Worm (Caenorhabditis elegans): ENCODE data around the gene let-756.

The let-756 gene

DNA sequence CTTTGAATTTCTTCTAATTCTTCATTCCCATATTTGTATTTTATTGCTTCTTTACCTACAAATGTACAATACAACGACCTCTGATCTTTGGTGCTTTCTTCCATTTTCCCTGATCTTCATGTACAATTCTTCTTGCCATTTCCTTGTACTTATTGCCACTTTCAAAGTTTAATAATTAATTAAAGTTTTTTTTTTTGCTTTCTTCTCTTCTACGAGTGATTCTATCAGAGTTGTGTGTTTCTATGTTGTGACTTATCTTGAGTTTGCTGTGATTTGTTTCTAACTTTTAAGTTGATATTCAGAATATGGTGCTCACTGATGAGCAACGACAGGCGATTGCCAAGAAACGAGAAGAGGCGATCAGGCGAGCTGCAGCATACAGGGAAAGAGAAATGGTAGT, 16.3 kb upstream of the let-756 start, which contains the start of gene smrc-1:
smrc-1 (plus strand) TSS at position 301 of the 400 bp plus-strand sequence.
- no peak for TF ChIP-seq ama-1 (optimal IDR thresholded peaks at IDR 0.05)
- no peak for TF ChIP-seq F49E8.2 (tag; optimal IDR thresholded peaks at IDR 0.05; ENCODE audit: borderline replicate concordance)
- TF ChIP-seq T26A8.4 (GFP tag; IDR thresholded peaks at IDR 0.05) = no peak
- TF ChIP-seq mdt-29 (GFP tag; IDR thresholded peaks at IDR 0.05) = no peak
- TF ChIP-seq spr-3 (GFP tag; optimal IDR thresholded peaks at IDR 0.05) = no peak
- no peak for TF ChIP-seq rbr-2 (tag; optimal IDR thresholded peaks at IDR 0.05)
- no peak for TF ChIP-seq ceh-62 (tag; optimal IDR thresholded peaks at IDR 0.05)
- TF ChIP-seq dmd-8 (GFP tag; IDR thresholded peaks at IDR 0.05) = no peak
- TF ChIP-seq Y105C5A.15 (GFP tag; IDR thresholded peaks at IDR 0.05) = no peak
- no peak for TF ChIP-seq fos-1 (tag; optimal IDR thresholded peaks at IDR 0.05)
- no peak for TF ChIP-seq gei-8 (GFP tag; optimal IDR thresholded peaks at IDR 0.05)
- TF ChIP-seq ceh-82 (tag; optimal IDR thresholded peaks at IDR 0.05) = no peak
- TF ChIP-seq zip-2 (tag; optimal IDR thresholded peaks at IDR 0.05) = no peak
- TF ChIP-seq lim-7 (GFP tag; IDR thresholded peaks at IDR 0.05) = no peak
- TF ChIP-seq pqm-1 (tag; optimal IDR thresholded peaks at IDR 0.05) = no peak
- TF ChIP-seq ZK337.2 (GFP tag; IDR thresholded peaks at IDR 0.05) = no peak
- TF ChIP-seq duxl-1 (tag; optimal IDR thresholded peaks at IDR 0.05; ENCODE audit: poor library complexity) = no peak
- no peak for TF ChIP-seq dve-1 (tag; optimal IDR thresholded peaks at IDR 0.05; ENCODE audit: insufficient read depth)
- no peak for TF ChIP-seq nhr-77 (tag; optimal IDR thresholded peaks at IDR 0.05)
- no peak for TF ChIP-seq nhr-6 (tag; optimal IDR thresholded peaks at IDR 0.05)

DNA sequence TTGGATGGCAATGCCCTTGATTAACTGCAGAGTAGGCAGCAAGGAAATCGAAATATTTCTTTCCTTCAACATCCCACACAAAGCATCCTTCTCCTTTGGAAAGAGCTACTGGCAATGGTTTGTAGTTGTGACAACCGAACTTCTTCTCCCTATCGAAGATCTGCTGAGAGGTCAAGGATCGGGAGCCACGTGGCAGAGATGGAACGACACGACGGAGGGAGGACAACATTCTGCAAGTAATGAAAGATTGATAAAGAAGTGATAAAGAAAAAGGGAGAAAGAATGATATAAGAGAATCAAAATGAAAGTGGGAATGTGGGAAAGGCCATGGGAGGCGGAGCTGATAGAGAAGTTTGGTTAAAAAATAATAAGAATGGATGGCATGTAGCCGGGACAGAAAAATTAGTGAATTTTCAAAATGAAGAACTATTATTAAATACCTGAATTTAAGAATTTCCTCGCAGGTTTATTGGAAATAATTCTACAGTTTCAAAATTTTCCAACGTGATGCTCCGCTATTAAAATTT, 11.2 kb upstream of the let-756 start, which contains the start of gene oatr-1:
oatr-1 (minus strand) TSS at position 477 of the 527 bp plus-strand sequence.
- TF ChIP-seq aha-1 (tag) (peak; percentile 49), ceh-32 (tag; optimal IDR thresholded peaks at IDR 0.05; ENCODE audit: poor library complexity) (no peak), F26F4.8 (GFP tag; conservative IDR thresholded peaks at IDR 0.05) (no peak), hlh-11 (tag; optimal IDR thresholded peaks at IDR 0.05) (peak; percentile 25), mdl-1 (tag; optimal IDR thresholded peaks at IDR 0.05) (peak in 1 of 2 experiments; percentile 65), zfp-2 (tag; optimal IDR thresholded peaks at IDR 0.05) (no peak), nhr-28 (tag; optimal IDR thresholded peaks at IDR 0.05) (peak; percentile 48), rbr-2 (tag; optimal IDR thresholded peaks at IDR 0.05) (no peak), mes-2 (tag; optimal IDR thresholded peaks at IDR 0.05; ENCODE audit: poor library complexity, severe bottlenecking) (no peak), F49E8.2 (tag; optimal IDR thresholded peaks at IDR 0.05; ENCODE audit: borderline replicate concordance) (no peak), nhr-10 (tag; optimal IDR thresholded peaks at IDR 0.05) (no peak), T26A8.4 (GFP tag; IDR thresholded peaks at IDR 0.05) (no peak), mep-1 (tag; optimal IDR thresholded peaks at IDR 0.05) (no peak), dmd-6 (GFP tag; IDR thresholded peaks at IDR 0.05) (peak; percentile 66), hlh-30 (tag; optimal IDR thresholded peaks at IDR 0.05; ENCODE audit: insufficient read depth) (no peak), ztf-11 (tag; optimal IDR thresholded peaks at IDR 0.05) (no peak), F10B5.3 (tag; optimal IDR thresholded peaks at IDR 0.05) (no peak), ama-1 (optimal IDR thresholded peaks at IDR 0.05) (no peak), nhr-48 (tag; optimal IDR thresholded peaks at IDR 0.05) (no peak), daf-12 (tag; optimal IDR thresholded peaks at IDR 0.05) (no peak), ZK546.5 (tag; optimal IDR thresholded peaks at IDR 0.05) (no peak), nhr-25 (tag; optimal IDR thresholded peaks at IDR 0.05; ENCODE audit: borderline replicate concordance, insufficient read depth) (no peak), unc-62 (GFP tag; optimal IDR thresholded peaks at IDR 0.05 in 1 of 2) (no peak), unc-62 (tag; optimal IDR thresholded peaks at IDR 0.05) (no peak), egl-27 (tag; optimal IDR thresholded peaks at IDR 0.05) (no peak), nhr-6 (tag; optimal IDR thresholded peaks at IDR 0.05) (no peak), daf-16 (GFP tag; optimal IDR thresholded peaks at IDR 0.05) (no peak), daf-16 (tag; optimal IDR thresholded peaks at IDR 0.05) (peak; percentile 41), mxl-3 (GFP tag; optimal IDR thresholded peaks at IDR 0.05) (peak; percentile 80), dpl-1 (GFP tag; optimal IDR thresholded peaks at IDR 0.05) (no peak), sdz-12 (GFP tag; optimal IDR thresholded peaks at IDR 0.05) (no peak), lin-39 (tag; optimal IDR thresholded peaks at IDR 0.05) (no peak), dve-1 (tag; optimal IDR thresholded peaks at IDR 0.05; ENCODE audit: insufficient read depth) (peak; percentile 27), daf-19 (GFP tag; conservative IDR thresholded peaks at IDR 0.05) (no peak)
